Worm (Caenorhabditis elegans): Measurements from ENCODE around the gene istr-1.

Gene istr-1

DNA sequence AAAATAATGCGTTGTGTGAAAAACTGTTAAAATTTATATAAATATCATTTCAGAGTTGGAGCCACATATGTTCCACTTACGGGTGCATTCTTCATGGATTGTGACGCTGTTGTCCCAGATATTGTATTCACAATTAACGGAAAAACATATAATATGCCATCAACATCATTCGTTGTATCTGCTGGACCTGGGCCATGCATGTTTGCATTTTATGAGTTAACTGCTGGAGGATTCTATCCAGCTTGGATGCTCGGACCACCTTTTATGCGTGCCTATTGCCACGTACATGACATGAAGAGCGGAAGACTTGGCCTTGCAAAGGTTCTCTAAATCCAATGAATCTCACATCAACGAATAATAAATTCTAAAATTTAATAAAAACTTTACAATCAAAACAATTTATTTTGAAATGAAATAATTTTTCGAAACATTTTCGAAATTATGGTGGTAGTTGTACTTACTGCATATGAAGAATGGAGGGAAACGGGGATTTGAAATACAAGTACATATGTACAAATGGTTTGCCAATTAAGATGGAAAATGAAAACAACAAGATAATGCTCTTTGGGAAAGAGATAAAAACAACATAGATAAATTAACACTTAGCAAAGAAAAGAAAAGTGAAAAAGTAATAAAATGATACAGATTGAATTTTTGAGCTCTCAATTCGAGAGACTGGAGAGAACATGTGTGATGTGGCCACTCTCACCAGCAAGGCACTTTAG is 46.3 kb downstream of the istr-1 start:
- no peak for TF ChIP-seq madf-5 (GFP tag; IDR thresholded peaks at IDR 0.05)
- TF ChIP-seq nhr-237 (tag; optimal IDR thresholded peaks at IDR 0.05) = no peak
- TF ChIP-seq mep-1 (tag; optimal IDR thresholded peaks at IDR 0.05) = peak; percentile 66
- peak; percentile 13 for TF ChIP-seq nhr-48 (tag; optimal IDR thresholded peaks at IDR 0.05)
- no peak for TF ChIP-seq nhr-77 (tag; optimal IDR thresholded peaks at IDR 0.05)
- no peak for TF ChIP-seq T20F7.1 (GFP tag; optimal IDR thresholded peaks at IDR 0.05)
- TF ChIP-seq madf-9 (GFP tag; conservative IDR thresholded peaks at IDR 0.05) = no peak
- TF ChIP-seq unc-39 (tag; optimal IDR thresholded peaks at IDR 0.05) = no peak
- TF ChIP-seq rbr-2 (tag; optimal IDR thresholded peaks at IDR 0.05) = no peak
- TF ChIP-seq dmd-8 (GFP tag; IDR thresholded peaks at IDR 0.05) = no peak
- TF ChIP-seq zip-2 (tag; optimal IDR thresholded peaks at IDR 0.05) = no peak
- no peak for TF ChIP-seq zip-11 (GFP tag; IDR thresholded peaks at IDR 0.05)
- TF ChIP-seq spr-3 (GFP tag; optimal IDR thresholded peaks at IDR 0.05) = no peak
- no peak for TF ChIP-seq unc-130 (GFP tag; optimal IDR thresholded peaks at IDR 0.05)
- peak; percentile 2 for TF ChIP-seq spr-1 (tag; optimal IDR thresholded peaks at IDR 0.05)
- TF ChIP-seq pqm-1 (tag; optimal IDR thresholded peaks at IDR 0.05) = peak; percentile 28
- no peak for TF ChIP-seq egl-27 (tag; optimal IDR thresholded peaks at IDR 0.05)
- peak; percentile 29 for TF ChIP-seq nhr-10 (tag; optimal IDR thresholded peaks at IDR 0.05)
- TF ChIP-seq mxl-2 (GFP tag; conservative IDR thresholded peaks at IDR 0.05) = no peak
- TF ChIP-seq snpc-1.2 (GFP tag; IDR thresholded peaks at IDR 0.05) = no peak
- no peak for TF ChIP-seq hlh-30 (tag; optimal IDR thresholded peaks at IDR 0.05; ENCODE audit: insufficient read depth)
- no peak for TF ChIP-seq ceh-62 (tag; optimal IDR thresholded peaks at IDR 0.05)
- no peak for TF ChIP-seq ZK337.2 (GFP tag; IDR thresholded peaks at IDR 0.05)
- no peak for TF ChIP-seq D1046.2 (GFP tag; IDR thresholded peaks at IDR 0.05)
- TF ChIP-seq zag-1 (tag; optimal IDR thresholded peaks at IDR 0.05) = no peak
- TF ChIP-seq ctbp-1 (GFP tag; IDR thresholded peaks at IDR 0.05) = no peak
- no peak for TF ChIP-seq tra-1 (GFP tag; IDR thresholded peaks at IDR 0.05)
- no peak for TF ChIP-seq mxl-3 (GFP tag; optimal IDR thresholded peaks at IDR 0.05)
- TF ChIP-seq lin-1 (GFP tag; IDR thresholded peaks at IDR 0.05) = no peak
- peak; percentile 62 for TF ChIP-seq duxl-1 (tag; optimal IDR thresholded peaks at IDR 0.05; ENCODE audit: poor library complexity)
- no peak for TF ChIP-seq daf-12 (tag; optimal IDR thresholded peaks at IDR 0.05)
- TF ChIP-seq nhr-111 (GFP tag; optimal IDR thresholded peaks at IDR 0.05) = no peak
- no peak for TF ChIP-seq aha-1 (tag)
- peak; percentile 69 for TF ChIP-seq mes-2 (tag; optimal IDR thresholded peaks at IDR 0.05; ENCODE audit: poor library complexity, severe bottlenecking)
- peak; percentile 53 for TF ChIP-seq dve-1 (tag; optimal IDR thresholded peaks at IDR 0.05; ENCODE audit: insufficient read depth)
- no peak for TF ChIP-seq egl-43 (GFP tag; IDR thresholded peaks at IDR 0.05)
- TF ChIP-seq vab-7 (GFP tag; IDR thresholded peaks at IDR 0.05) = no peak
- TF ChIP-seq Y48G9A.11 (GFP tag; IDR thresholded peaks at IDR 0.05) = no peak
- TF ChIP-seq lin-39 (tag; optimal IDR thresholded peaks at IDR 0.05) = no peak
- peak; percentile 49 for TF ChIP-seq nhr-102 (tag; optimal IDR thresholded peaks at IDR 0.05)
- TF ChIP-seq set-16 (GFP tag; IDR thresholded peaks at IDR 0.05) = no peak
- no peak for TF ChIP-seq T26A8.4 (GFP tag; IDR thresholded peaks at IDR 0.05)
- TF ChIP-seq aly-2 (tag; optimal IDR thresholded peaks at IDR 0.05) = no peak
